Fruit fly (Drosophila melanogaster): ENCODE data around the gene PolD3.

DNA sequence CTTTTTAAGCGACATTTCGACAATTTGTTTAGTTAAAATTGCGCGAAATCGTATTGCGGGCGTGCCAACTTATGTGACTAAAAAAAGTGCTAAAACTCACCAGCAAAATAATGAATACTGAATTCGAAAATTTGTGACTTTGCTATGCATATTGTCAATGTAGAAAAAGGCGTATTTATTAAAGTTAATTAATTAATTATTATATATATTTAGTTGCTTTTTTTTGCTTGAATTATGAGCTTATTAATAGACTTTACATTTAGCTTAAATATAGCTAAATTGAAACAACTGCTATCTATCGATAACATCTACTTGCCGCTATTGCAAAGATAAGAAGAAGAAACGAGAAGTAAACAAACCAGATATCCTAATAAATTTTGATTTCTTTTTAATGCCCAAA is at the start of gene PolD3, which contains the start of gene Uxt:
- TF ChIP-seq CG8478 (optimal IDR thresholded peaks at IDR 0.05) (no peak), CTCF (optimal IDR thresholded peaks at IDR 0.05) (no peak)

All from S2 (cell line).